Worm (Caenorhabditis elegans) whole organism, L3 larva: Measurements from ENCODE around the gene eor-1.

Source experiments
- R02D3.7 ChIP-seq: fragments of 150-350 bp; optimal IDR thresholded peaks from 2 replicates; lab custom pipeline; 2014; ENCODE audit warnings: missing biosample characterization, missing genetic modification characterization
- ama-1 ChIP-seq: fragments of 150-350 bp; optimal IDR thresholded peaks from 2 replicates; lab custom pipeline; 2018
- elt-3 ChIP-seq, 3 experiments: fragments of 150-350 bp in 1 of 3; sonication (generic microtip) in 2 of 3; optimal IDR thresholded peaks; 2 replicates in 2 of 3; 4 replicates in 1 of 3; lab custom pipeline; 2014 to 2017; ENCODE audit warnings: missing biosample characterization in 3 of 3, missing genetic modification characterization in 3 of 3
- lin-39 ChIP-seq: fragments of 150-350 bp; optimal IDR thresholded peaks from 2 replicates; lab custom pipeline; 2018; ENCODE audit warnings: missing biosample characterization, missing genetic modification reagents, missing genetic modification characterization
- nhr-25 ChIP-seq: sonication (generic microtip); optimal IDR thresholded peaks from 2 replicates; lab custom pipeline; 2017; ENCODE audit warnings: missing biosample characterization, missing genetic modification characterization
- nhr-28 ChIP-seq: fragments of 150-350 bp; optimal IDR thresholded peaks from 2 replicates; lab custom pipeline; 2014; ENCODE audit warnings: missing biosample characterization, missing genetic modification characterization
- nhr-43 ChIP-seq: sonication (generic microtip); optimal IDR thresholded peaks from 2 replicates; lab custom pipeline; 2016; ENCODE audit warnings: mild to moderate bottlenecking, missing genetic modification characterization, missing compliant biosample characterization; ENCODE audit not compliant: poor library complexity, severe bottlenecking
- pqm-1 ChIP-seq: fragments of 150-350 bp; optimal IDR thresholded peaks from 2 replicates; lab custom pipeline; 2017; ENCODE audit warnings: missing biosample characterization, missing genetic modification characterization, inconsistent platforms
- sea-2 ChIP-seq: fragments of 150-350 bp; sonication (generic microtip); optimal IDR thresholded peaks from 4 replicates; lab custom pipeline; 2014; ENCODE audit warnings: missing biosample characterization, missing genetic modification reagents, missing genetic modification characterization
- skn-1 ChIP-seq: fragments of 150-350 bp; optimal IDR thresholded peaks from 2 replicates; lab custom pipeline; 2014; ENCODE audit warnings: missing biosample characterization, missing genetic modification characterization
- tbx-2 ChIP-seq: sonication (generic microtip); optimal IDR thresholded peaks from 2 replicates; lab custom pipeline; 2016; ENCODE audit warnings: mild to moderate bottlenecking, missing genetic modification characterization, missing compliant biosample characterization
- zag-1 ChIP-seq: fragments of 150-350 bp; optimal IDR thresholded peaks from 2 replicates; lab custom pipeline; 2014; ENCODE audit warnings: missing biosample characterization, missing genetic modification characterization
- ztf-11 ChIP-seq: fragments of 150-350 bp; optimal IDR thresholded peaks from 2 replicates; lab custom pipeline; 2014; ENCODE audit warnings: missing biosample characterization, missing genetic modification characterization

- no peak for TF ChIP-seq nhr-25
- TF ChIP-seq sea-2 (GFP tag; lab: Kevin White, UChicago) = no peak
- no peak for TF ChIP-seq R02D3.7
- no peak for TF ChIP-seq ama-1
- TF ChIP-seq elt-3 (tag; optimal IDR thresholded peaks at IDR 0.05; lab: Kevin White, UChicago) = no peak
- TF ChIP-seq pqm-1 (tag; lab: Kevin White, UChicago) = no peak
- TF ChIP-seq tbx-2 (tag; lab: Kevin White, UChicago) = no peak
- TF ChIP-seq ztf-11 = no peak
- TF ChIP-seq lin-39 = no peak
- no peak for TF ChIP-seq skn-1
- no peak for TF ChIP-seq zag-1
- TF ChIP-seq nhr-28 = no peak
- no peak for TF ChIP-seq nhr-43 (tag; lab: Kevin White, UChicago)
Measured at ce11 chrIV:4758659-4759058, 40.3 kb downstream of the eor-1 start, which contains the start of gene Y17G9B.8.
